Worm (Caenorhabditis elegans): ENCODE results near the gene frpr-15.
A peak's percentile ranks its signal among the peaks of the same experiment; 100 is the strongest.

frpr-15 gene

DNA sequence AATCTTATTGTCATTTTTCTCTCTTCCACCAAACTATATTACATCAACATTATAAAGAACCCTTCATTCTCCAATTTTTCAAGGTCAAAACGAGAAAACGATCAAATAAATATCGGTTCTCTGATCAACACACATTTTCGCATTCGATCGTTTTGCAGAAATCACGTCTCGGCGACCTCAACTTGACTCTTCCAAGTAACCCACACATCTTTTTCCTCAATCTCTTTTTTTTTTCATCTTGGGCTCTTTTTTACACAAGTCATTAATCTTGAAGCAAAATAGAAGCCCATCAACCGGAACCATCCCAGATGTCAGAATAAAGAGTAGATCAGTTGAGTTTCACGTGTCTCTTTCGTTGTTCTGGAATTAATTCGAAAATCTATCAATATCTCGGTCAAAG, 43.7 kb upstream of the frpr-15 start:
- TF ChIP-seq nhr-76 (tag; optimal IDR thresholded peaks at IDR 0.05) (no peak), ceh-39 (tag; optimal IDR thresholded peaks at IDR 0.05) (no peak), lin-13 (tag; optimal IDR thresholded peaks at IDR 0.05) (no peak), ceh-83 (GFP tag; optimal IDR thresholded peaks at IDR 0.05) (no peak), elt-3 (tag; optimal IDR thresholded peaks at IDR 0.05) (no peak), unc-39 (tag; optimal IDR thresholded peaks at IDR 0.05) (no peak), nhr-12 (tag; optimal IDR thresholded peaks at IDR 0.05) (no peak), mls-2 (tag; optimal IDR thresholded peaks at IDR 0.05) (no peak), nhr-237 (tag; optimal IDR thresholded peaks at IDR 0.05) (no peak), ztf-11 (tag; optimal IDR thresholded peaks at IDR 0.05) (no peak), hlh-1 (tag; optimal IDR thresholded peaks at IDR 0.05) (no peak), sptf-1 (tag; optimal IDR thresholded peaks at IDR 0.05) (no peak), tbx-8 (GFP tag; optimal IDR thresholded peaks at IDR 0.05) (no peak), pha-4 (tag; optimal IDR thresholded peaks at IDR 0.05) (no peak), ceh-43 (GFP tag; optimal IDR thresholded peaks at IDR 0.05) (no peak)

- TF ChIP-seq zip-8 (tag; optimal IDR thresholded peaks at IDR 0.05): no peak
- no peak for TF ChIP-seq mab-5 (tag; optimal IDR thresholded peaks at IDR 0.05)
- no peak for TF ChIP-seq ceh-43 (GFP tag; optimal IDR thresholded peaks at IDR 0.05)
- TF ChIP-seq mls-2 (tag; optimal IDR thresholded peaks at IDR 0.05): no peak
- TF ChIP-seq nhr-2 (tag; optimal IDR thresholded peaks at IDR 0.05): peak; percentile 55
- TF ChIP-seq flh-1 (GFP tag; optimal IDR thresholded peaks at IDR 0.05): no peak
- peak; percentile 25 for TF ChIP-seq unc-62 (GFP tag; optimal IDR thresholded peaks at IDR 0.05)
- TF ChIP-seq ceh-83 (GFP tag; optimal IDR thresholded peaks at IDR 0.05): no peak
- no peak for TF ChIP-seq tbx-8 (GFP tag; optimal IDR thresholded peaks at IDR 0.05)
- TF ChIP-seq elt-1 (tag; optimal IDR thresholded peaks at IDR 0.05; ENCODE audit: borderline replicate concordance, insufficient read depth): no peak
- no peak for TF ChIP-seq lin-13 (tag; optimal IDR thresholded peaks at IDR 0.05)
- TF ChIP-seq mep-1 (tag; optimal IDR thresholded peaks at IDR 0.05): peak; percentile 4
- TF ChIP-seq M03D4.4 (tag; optimal IDR thresholded peaks at IDR 0.05): no peak
- no peak for TF ChIP-seq cnd-1 (tag; optimal IDR thresholded peaks at IDR 0.05)
- TF ChIP-seq hlh-1 (tag; optimal IDR thresholded peaks at IDR 0.05): no peak
- TF ChIP-seq unc-39 (tag; optimal IDR thresholded peaks at IDR 0.05): no peak
- no peak for TF ChIP-seq nhr-12 (tag; optimal IDR thresholded peaks at IDR 0.05)
- peak; percentile 71 for TF ChIP-seq pha-4 (tag; optimal IDR thresholded peaks at IDR 0.05)
- no peak for TF ChIP-seq lin-32 (GFP tag; optimal IDR thresholded peaks at IDR 0.05)
- TF ChIP-seq elt-3 (tag; optimal IDR thresholded peaks at IDR 0.05): peak; percentile 61
- TF ChIP-seq blmp-1 (tag; optimal IDR thresholded peaks at IDR 0.05): no peak
- TF ChIP-seq lsy-2 (tag; optimal IDR thresholded peaks at IDR 0.05): peak; percentile 18
- peak; percentile 17 for TF ChIP-seq ceh-39 (tag; optimal IDR thresholded peaks at IDR 0.05)
- TF ChIP-seq ztf-11 (tag; optimal IDR thresholded peaks at IDR 0.05): no peak
- no peak for TF ChIP-seq ham-2 (GFP tag; optimal IDR thresholded peaks at IDR 0.05)
- TF ChIP-seq bed-3 (GFP tag; optimal IDR thresholded peaks at IDR 0.05): no peak
- no peak for TF ChIP-seq unc-120 (tag; optimal IDR thresholded peaks at IDR 0.05; ENCODE audit: poor library complexity, severe bottlenecking)
- TF ChIP-seq nhr-28 (tag; optimal IDR thresholded peaks at IDR 0.05): no peak
- TF ChIP-seq nhr-237 (tag; optimal IDR thresholded peaks at IDR 0.05): no peak
- no peak for TF ChIP-seq ces-1 (GFP tag; optimal IDR thresholded peaks at IDR 0.05)
- TF ChIP-seq drap-1 (GFP tag; optimal IDR thresholded peaks at IDR 0.05): no peak
- no peak for TF ChIP-seq sem-2 (GFP tag; optimal IDR thresholded peaks at IDR 0.05)
- no peak for TF ChIP-seq snpc-4 (tag; optimal IDR thresholded peaks at IDR 0.05)
- no peak for TF ChIP-seq nhr-76 (tag; optimal IDR thresholded peaks at IDR 0.05)
- no peak for TF ChIP-seq sptf-1 (tag; optimal IDR thresholded peaks at IDR 0.05)
Measured at ce11 chrV:12637238-12637690, 42.6 kb upstream of the frpr-15 start, which contains the start of gene F56H9.2. TSS of gene F56H9.2 (plus strand) at chrV:12637663.

DNA sequence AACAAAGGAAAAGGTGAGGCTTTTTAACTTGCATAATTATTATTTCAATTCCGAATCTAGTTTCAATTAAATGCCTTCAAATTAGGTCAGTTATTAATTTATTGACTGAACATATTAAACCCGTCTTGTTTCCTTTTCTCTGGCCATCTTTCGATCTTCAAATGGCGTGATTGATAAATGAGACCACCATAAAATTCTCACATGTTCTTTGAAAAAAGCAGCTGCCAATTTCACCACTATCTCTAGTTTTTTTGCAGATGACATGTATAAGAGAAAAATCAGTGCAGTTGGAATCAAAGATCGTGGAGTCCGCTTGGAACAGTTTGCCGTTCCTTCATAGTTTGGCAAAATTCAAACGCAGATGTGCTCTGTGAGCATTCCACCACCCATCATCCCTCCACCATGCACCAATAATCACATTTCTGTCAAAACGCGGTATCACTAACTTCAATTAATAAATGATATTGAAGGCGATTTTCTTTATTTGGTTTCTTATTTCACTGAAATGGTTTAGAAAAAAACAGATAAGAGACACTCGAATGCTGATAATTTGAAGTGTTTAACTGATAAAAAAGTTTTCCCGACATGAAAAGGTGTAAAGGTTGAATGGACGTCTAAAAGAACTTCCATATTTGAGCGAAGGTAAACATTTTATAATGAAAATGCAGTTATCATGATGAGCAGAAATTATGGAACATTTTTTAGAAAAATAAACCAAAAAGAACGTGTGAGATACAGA, 42.0 kb upstream of the frpr-15 start:
- TF ChIP-seq mab-5 (tag; optimal IDR thresholded peaks at IDR 0.05): no peak
- TF ChIP-seq unc-62 (GFP tag; optimal IDR thresholded peaks at IDR 0.05): no peak

Data from whole organism, mixed stage, embryonic.